Worm (Caenorhabditis elegans) whole organism, young adult: ENCODE results near the gene chc-1.

ENCODE experiments used
- F23B12.7 ChIP-seq: sonication (generic microtip); optimal IDR thresholded peaks from 2 replicates; lab custom pipeline; 2017; ENCODE audit warnings: missing genetic modification characterization, mild to moderate bottlenecking, missing compliant biosample characterization, antibody characterized with exemption, moderate library complexity; ENCODE audit not compliant: insufficient read depth
- Y67H2A.10 ChIP-seq: fragments of 200-800 bp; sonication (Bioruptor generic); conservative IDR thresholded peaks from 2 replicates; pipeline ENCODE4 v1.3.6; 2022; ENCODE audit warnings: missing genetic modification reagents, missing genetic modification characterization, missing compliant biosample characterization
- akir-1 ChIP-seq: fragments of 200-800 bp; sonication (Bioruptor generic); optimal IDR thresholded peaks from 2 replicates; lab custom pipeline; 2018; ENCODE audit warnings: mild to moderate bottlenecking, missing genetic modification characterization, moderate library complexity, missing compliant biosample characterization
- aptf-2 ChIP-seq: fragments of 200-800 bp; sonication (Bioruptor generic); conservative IDR thresholded peaks from 2 replicates; pipeline ENCODE4 v1.3.6; 2022; ENCODE audit warnings: missing genetic modification reagents, missing genetic modification characterization, missing compliant biosample characterization
- atf-7 ChIP-seq: sonication (generic microtip); optimal IDR thresholded peaks from 2 replicates; lab custom pipeline; 2017; ENCODE audit warnings: mild to moderate bottlenecking, missing genetic modification characterization, missing compliant biosample characterization
- attf-6 ChIP-seq: fragments of 200-800 bp; sonication (Bioruptor generic); IDR thresholded peaks from 2 replicates; pipeline ENCODE4 v1.3.6; 2022; ENCODE audit warnings: missing genetic modification reagents, missing genetic modification characterization, missing compliant biosample characterization
- ceh-58 ChIP-seq: fragments of 200-800 bp; sonication (Bioruptor generic); IDR thresholded peaks from 2 replicates; pipeline ENCODE4 v1.3.6; 2022; ENCODE audit warnings: missing genetic modification characterization, missing compliant biosample characterization
- chd-7 ChIP-seq: sonication (generic microtip); optimal IDR thresholded peaks from 2 replicates; lab custom pipeline; 2016; ENCODE audit warnings: mild to moderate bottlenecking, missing genetic modification characterization, moderate library complexity, missing compliant biosample characterization
- gei-17 ChIP-seq: fragments of 200-800 bp; sonication (Bioruptor generic); optimal IDR thresholded peaks from 2 replicates; lab custom pipeline; 2018; ENCODE audit warnings: mild to moderate bottlenecking, missing genetic modification characterization, missing compliant biosample characterization
- hsf-1 ChIP-seq: fragments of 200-800 bp; sonication (Bioruptor generic); IDR thresholded peaks from 2 replicates; pipeline ENCODE4 v1.3.6; 2022; ENCODE audit warnings: missing genetic modification reagents, missing genetic modification characterization, missing compliant biosample characterization
- lsl-1 ChIP-seq: fragments of 200-800 bp; sonication (Bioruptor generic); optimal IDR thresholded peaks from 2 replicates; lab custom pipeline; 2018; ENCODE audit warnings: mild to moderate bottlenecking, missing genetic modification characterization, moderate library complexity, missing compliant biosample characterization
- mxl-1 ChIP-seq: sonication (generic microtip); optimal IDR thresholded peaks from 2 replicates; lab custom pipeline; 2016; ENCODE audit warnings: missing genetic modification characterization, missing compliant biosample characterization
- nhr-179 ChIP-seq: sonication (generic microtip); optimal IDR thresholded peaks from 2 replicates; lab custom pipeline; 2016; ENCODE audit warnings: mild to moderate bottlenecking, missing genetic modification characterization, missing compliant biosample characterization
- rec-8 ChIP-seq, 2 experiments: sonication (generic microtip); optimal IDR thresholded peaks; 2 replicates each; lab custom pipeline; 2016; ENCODE audit warnings: mild to moderate bottlenecking in 2 of 2, missing genetic modification characterization in 2 of 2, missing genetic modification reagents in 2 of 2, missing genotype in 2 of 2, missing biosample characterization in 1 of 2, missing compliant biosample characterization in 1 of 2, moderate library complexity in 1 of 2
- repo-1 ChIP-seq: sonication (generic microtip); optimal IDR thresholded peaks from 2 replicates; lab custom pipeline; 2017; ENCODE audit warnings: mild to moderate bottlenecking, missing genetic modification characterization, missing compliant biosample characterization
- sea-2 ChIP-seq: fragments of 200-800 bp; sonication (Bioruptor generic); IDR thresholded peaks from 2 replicates; pipeline ENCODE4 v1.3.6; 2022; ENCODE audit warnings: missing genetic modification characterization, missing compliant biosample characterization
- unc-130 ChIP-seq: sonication (generic microtip); optimal IDR thresholded peaks from 2 replicates; lab custom pipeline; 2016; ENCODE audit warnings: missing genetic modification reagents, missing genetic modification characterization, missing compliant biosample characterization
- ztf-18 ChIP-seq: sonication (generic microtip); optimal IDR thresholded peaks from 2 replicates; lab custom pipeline; 2016; ENCODE audit warnings: missing genotype, mild to moderate bottlenecking, missing genetic modification characterization, missing compliant biosample characterization
- ztf-22 ChIP-seq: fragments of 200-800 bp; sonication (Bioruptor generic); optimal IDR thresholded peaks from 2 replicates; lab custom pipeline; 2018; ENCODE audit warnings: mild to moderate bottlenecking, missing genetic modification characterization, moderate library complexity, missing compliant biosample characterization
- ztf-28 ChIP-seq: fragments of 200-800 bp; sonication (Bioruptor generic); IDR thresholded peaks from 2 replicates; pipeline ENCODE4 v1.3.6; 2022; ENCODE audit warnings: missing genetic modification reagents, missing genetic modification characterization, missing compliant biosample characterization

chc-1 gene

DNA sequence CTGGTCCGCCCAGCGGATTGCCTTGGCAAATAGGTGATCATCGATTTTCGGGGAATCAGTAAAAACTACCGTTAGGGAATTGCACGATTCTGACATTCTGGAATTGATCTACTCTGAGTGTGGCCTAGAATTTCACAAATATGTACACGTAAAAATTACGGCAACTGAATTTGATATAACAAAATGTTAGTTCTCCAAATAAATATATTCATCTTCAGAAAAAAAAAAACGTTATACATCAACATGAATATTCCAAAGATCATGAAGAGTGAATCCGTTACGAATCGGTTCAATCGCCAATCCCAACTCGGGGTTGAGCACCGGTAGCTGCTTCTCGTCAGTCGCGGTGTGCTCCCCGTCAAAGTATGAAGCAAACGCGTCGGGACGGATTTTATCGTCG is 55.0 kb downstream of the chc-1 start, which contains the start of gene rip-1:
rip-1 (minus strand) TSS at position 101 of the 400 bp plus-strand sequence.
- TF ChIP-seq unc-130 (no peak), ceh-58 (GFP tag; lab: Robert Waterston, UW) (no peak), F23B12.7 (tag; lab: Kevin White, UChicago) (no peak), rec-8 (tag; optimal IDR thresholded peaks at IDR 0.05; lab: Kevin White, UChicago) (no peak), Y67H2A.10 (GFP tag; lab: Robert Waterston, UW) (no peak), mxl-1 (tag; lab: Kevin White, UChicago) (no peak), ztf-28 (GFP tag; lab: Robert Waterston, UW) (no peak), ztf-18 (no peak), nhr-179 (tag; lab: Kevin White, UChicago) (no peak), repo-1 (tag; lab: Kevin White, UChicago) (no peak), chd-7 (tag; lab: Kevin White, UChicago) (no peak), aptf-2 (no peak), hsf-1 (GFP tag; lab: Robert Waterston, UW) (no peak), gei-17 (GFP tag; lab: Kevin White, UChicago) (no peak), atf-7 (tag; lab: Kevin White, UChicago) (no peak), attf-6 (GFP tag; lab: Robert Waterston, UW) (no peak), akir-1 (GFP tag; lab: Kevin White, UChicago) (no peak), lsl-1 (no peak), ztf-22 (GFP tag; lab: Kevin White, UChicago) (no peak), sea-2 (no peak)
